Worm (Caenorhabditis elegans) whole organism, mixed stage, embryonic: ENCODE data around the gene nlp-56.

Source experiments
- blmp-1 ChIP-seq: fragments of 150-350 bp; optimal IDR thresholded peaks from 2 replicates; lab custom pipeline; 2014; ENCODE audit warnings: missing biosample characterization, missing genetic modification characterization
- ceh-39 ChIP-seq: fragments of 150-350 bp; optimal IDR thresholded peaks from 2 replicates; lab custom pipeline; 2014; ENCODE audit warnings: missing biosample characterization, missing genetic modification characterization
- cnd-1 ChIP-seq: fragments of 200-800 bp; sonication (Bioruptor generic); optimal IDR thresholded peaks from 2 replicates; lab custom pipeline; 2018; ENCODE audit warnings: mild to moderate bottlenecking, missing genetic modification characterization, missing compliant biosample characterization
- hlh-1 ChIP-seq: fragments of 150-350 bp; optimal IDR thresholded peaks from 2 replicates; lab custom pipeline; 2014; ENCODE audit warnings: missing biosample characterization, missing genetic modification reagents, missing genetic modification characterization
- nhr-28 ChIP-seq: fragments of 150-350 bp; optimal IDR thresholded peaks from 2 replicates; lab custom pipeline; 2014; ENCODE audit warnings: missing biosample characterization, missing genetic modification characterization
- nhr-76 ChIP-seq: sonication (generic microtip); optimal IDR thresholded peaks from 2 replicates; lab custom pipeline; 2017; ENCODE audit warnings: missing biosample characterization, missing genetic modification characterization
- sptf-1 ChIP-seq: sonication (generic microtip); optimal IDR thresholded peaks from 2 replicates; lab custom pipeline; 2017; ENCODE audit warnings: mild to moderate bottlenecking, missing genetic modification characterization, moderate library complexity, missing compliant biosample characterization
- tbx-8 ChIP-seq: fragments of 200-800 bp; sonication (Bioruptor generic); optimal IDR thresholded peaks from 2 replicates; lab custom pipeline; 2018; ENCODE audit warnings: mild to moderate bottlenecking, missing genetic modification characterization, moderate library complexity, missing compliant biosample characterization
- unc-62 ChIP-seq: fragments of 150-350 bp; optimal IDR thresholded peaks from 2 replicates; lab custom pipeline; 2014; ENCODE audit warnings: missing biosample characterization, missing genetic modification reagents, missing genetic modification characterization
- zip-8 ChIP-seq: fragments of 150-350 bp; optimal IDR thresholded peaks from 2 replicates; lab custom pipeline; 2014; ENCODE audit warnings: missing biosample characterization, missing genetic modification characterization
- ztf-11 ChIP-seq: fragments of 150-350 bp; optimal IDR thresholded peaks from 2 replicates; lab custom pipeline; 2014; ENCODE audit warnings: missing biosample characterization, missing genetic modification characterization

- TF ChIP-seq nhr-76 (no peak), tbx-8 (GFP tag; lab: Kevin White, UChicago) (no peak), hlh-1 (no peak), cnd-1 (tag; lab: Kevin White, UChicago) (no peak), sptf-1 (tag; lab: Kevin White, UChicago) (no peak), nhr-28 (no peak), blmp-1 (tag; lab: Kevin White, UChicago) (no peak), ztf-11 (no peak), zip-8 (tag; lab: Kevin White, UChicago) (no peak), unc-62 (GFP tag; lab: Kevin White, UChicago) (no peak), ceh-39 (no peak)
Observed at ce11 chrIV:14759662-14760061, 24.9 kb downstream of the nlp-56 start.
